Worm (Caenorhabditis elegans) whole organism, midembryonic: ENCODE data around the gene aqp-8.

Experiments
- flt-1 ChIP-seq: fragments of 200-800 bp; sonication (Bioruptor generic); IDR thresholded peaks from 2 replicates; pipeline ENCODE4 v1.3.6; 2022; ENCODE audit warnings: missing genetic modification characterization, missing compliant biosample characterization
- ztf-29 ChIP-seq: fragments of 200-800 bp; sonication (Bioruptor generic); IDR thresholded peaks from 2 replicates; pipeline ENCODE4 v1.3.6; 2022; ENCODE audit warnings: missing genetic modification reagents, missing genetic modification characterization, missing compliant biosample characterization

- no peak for TF ChIP-seq ztf-29 (GFP tag; lab: Robert Waterston, UW)
- no peak for TF ChIP-seq flt-1 (GFP tag; lab: Robert Waterston, UW)
Measured at ce11 chrX:4705666-4706065, 889 bp upstream of the aqp-8 start.
